Worm (Caenorhabditis elegans) whole organism, late embryonic: ENCODE measurements around the gene C08F8.6.

Experiments
- ama-1 ChIP-seq: fragments of 150-350 bp; optimal IDR thresholded peaks from 2 replicates; lab custom pipeline; 2014
- lin-11 ChIP-seq: fragments of 200-800 bp; sonication (Bioruptor generic); optimal IDR thresholded peaks from 2 replicates; lab custom pipeline; 2018; ENCODE audit warnings: mild to moderate bottlenecking, missing genetic modification characterization, missing compliant biosample characterization
- unc-55 ChIP-seq: sonication (generic microtip); optimal IDR thresholded peaks from 2 replicates; lab custom pipeline; 2017; ENCODE audit warnings: missing biosample characterization, missing genetic modification reagents, missing genetic modification characterization

- TF ChIP-seq unc-55 (GFP tag; lab: Kevin White, UChicago) (no peak), ama-1 (lab: Kevin White, UChicago) (no peak), lin-11 (tag; lab: Kevin White, UChicago) (no peak)
Measured at ce11 chrIV:11183013-11183412, 18.3 kb upstream of the C08F8.6 start, which contains the start of gene prx-14.
